Fruit fly (Drosophila melanogaster) whole organism, pupa: Measurements from ENCODE around the gene CG6283.

ENCODE experiments used
- CG10348 ChIP-seq: fragments of 200-800 bp; sonication (Bioruptor generic); IDR thresholded peaks from 2 replicates; pipeline ENCODE4 v1.3.6; 2022; ENCODE audit warnings: missing biosample characterization, missing genetic modification characterization
- CG12605 ChIP-seq: fragments of 200-800 bp; sonication (Bioruptor generic); IDR thresholded peaks from 2 replicates; pipeline ENCODE4 v1.3.6; 2022; ENCODE audit warnings: missing biosample characterization, missing genetic modification characterization
- CG13204 ChIP-seq: fragments of 200-800 bp; sonication (Bioruptor generic); optimal IDR thresholded peaks from 2 replicates; lab custom pipeline; 2018; ENCODE audit warnings: missing biosample characterization, mild to moderate bottlenecking, missing genetic modification characterization, moderate library complexity
- CG14655 ChIP-seq: fragments of 200-800 bp; sonication (Bioruptor generic); optimal IDR thresholded peaks from 3 replicates; lab custom pipeline; 2017; ENCODE audit warnings: mild to moderate bottlenecking, missing biosample characterization, missing genetic modification reagents, missing genetic modification characterization
- CG15710 ChIP-seq: fragments of 200-800 bp; sonication (Bioruptor generic); optimal IDR thresholded peaks from 2 replicates; lab custom pipeline; 2018; ENCODE audit warnings: missing biosample characterization, mild to moderate bottlenecking, missing genetic modification characterization, moderate library complexity
- CG17806 ChIP-seq: fragments of 200-800 bp; sonication (Bioruptor generic); optimal IDR thresholded peaks from 2 replicates; lab custom pipeline; 2018; ENCODE audit warnings: missing biosample characterization, mild to moderate bottlenecking, missing genetic modification characterization, moderate library complexity
- CG32121 ChIP-seq: fragments of 200-800 bp; sonication (Bioruptor generic); IDR thresholded peaks from 2 replicates; pipeline ENCODE4 v1.3.6; 2022; ENCODE audit warnings: missing biosample characterization, missing genetic modification characterization
- CG34367 ChIP-seq: fragments of 200-800 bp; sonication (Bioruptor generic); optimal IDR thresholded peaks from 2 replicates; lab custom pipeline; 2018; ENCODE audit warnings: missing biosample characterization, mild to moderate bottlenecking, missing genetic modification characterization
- CG4496 ChIP-seq: fragments of 200-800 bp; sonication (Bioruptor generic); IDR thresholded peaks from 3 replicates; pipeline ENCODE4 v1.3.6; 2022; ENCODE audit warnings: missing biosample characterization, missing genetic modification characterization
- CG8159 ChIP-seq: fragments of 200-800 bp; sonication (Bioruptor generic); optimal IDR thresholded peaks from 3 replicates; lab custom pipeline; 2018; ENCODE audit warnings: missing biosample characterization, mild to moderate bottlenecking, missing genetic modification characterization, moderate library complexity
- CG8301 ChIP-seq: fragments of 200-800 bp; sonication (Bioruptor generic); optimal IDR thresholded peaks from 2 replicates; lab custom pipeline; 2018; ENCODE audit warnings: missing biosample characterization, mild to moderate bottlenecking, missing genetic modification characterization
- CG9948 ChIP-seq: fragments of 200-800 bp; sonication (Bioruptor generic); optimal IDR thresholded peaks from 2 replicates; lab custom pipeline; 2018; ENCODE audit warnings: missing biosample characterization, mild to moderate bottlenecking, missing genetic modification characterization, moderate library complexity
- D1 ChIP-seq: fragments of 200-800 bp; sonication (Bioruptor generic); optimal IDR thresholded peaks from 2 replicates; lab custom pipeline; 2018; ENCODE audit warnings: missing biosample characterization, mild to moderate bottlenecking, missing genetic modification characterization, moderate library complexity
- EcR ChIP-seq: fragments of 200-800 bp; sonication (Bioruptor generic); optimal IDR thresholded peaks from 3 replicates; lab custom pipeline; 2019; ENCODE audit warnings: missing biosample characterization, missing genetic modification characterization, mild to moderate bottlenecking, moderate library complexity, missing genetic modification reagents
- Ets98B ChIP-seq: fragments of 200-800 bp; sonication (Bioruptor generic); IDR thresholded peaks from 2 replicates; pipeline ENCODE4 v1.3.6; 2022; ENCODE audit warnings: missing biosample characterization, missing genetic modification characterization
- Pif1A ChIP-seq: fragments of 200-800 bp; sonication (Bioruptor generic); optimal IDR thresholded peaks from 3 replicates; lab custom pipeline; 2016; ENCODE audit warnings: missing biosample characterization, missing genetic modification characterization
- Pif1B ChIP-seq: fragments of 200-800 bp; sonication (Bioruptor generic); optimal IDR thresholded peaks from 3 replicates; lab custom pipeline; 2016; ENCODE audit warnings: missing biosample characterization, missing genetic modification characterization
- Snoo ChIP-seq: fragments of 200-800 bp; sonication (Bioruptor generic); optimal IDR thresholded peaks from 3 replicates; lab custom pipeline; 2017; ENCODE audit warnings: missing biosample characterization, mild to moderate bottlenecking, missing genetic modification characterization, inconsistent platforms
- fd96Ca ChIP-seq: fragments of 200-800 bp; sonication (Bioruptor generic); IDR thresholded peaks from 3 replicates; pipeline ENCODE4 v1.3.6; 2022; ENCODE audit warnings: missing biosample characterization, missing genetic modification characterization
- gl ChIP-seq: fragments of 200-800 bp; sonication (Bioruptor generic); optimal IDR thresholded peaks from 2 replicates; lab custom pipeline; 2018; ENCODE audit warnings: missing biosample characterization, mild to moderate bottlenecking, missing genetic modification characterization
- rn ChIP-seq: fragments of 200-800 bp; sonication (Bioruptor generic); IDR thresholded peaks from 2 replicates; pipeline ENCODE4 v1.3.6; 2022; ENCODE audit warnings: missing biosample characterization, missing genetic modification characterization

Gene CG6283

dm6 chr3R:27026009-27026408, 4.8 kb upstream of the CG6283 start, which contains the start of gene CG6271:
Gene CG6271, minus strand, starts transcription at chr3R:27026109.
- TF ChIP-seq Pif1B (GFP tag; lab: Kevin White, UChicago) (no peak), CG32121 (GFP tag; lab: Robert Waterston, UW) (no peak), CG14655 (no peak), CG4496 (GFP tag; lab: Robert Waterston, UW) (no peak), D1 (tag; lab: Kevin White, UChicago) (no peak), EcR (no peak), Ets98B (GFP tag; lab: Robert Waterston, UW) (no peak), Snoo (tag; lab: Kevin White, UChicago) (no peak), CG13204 (GFP tag; lab: Kevin White, UChicago) (no peak), CG15710 (tag; lab: Kevin White, UChicago) (no peak), CG10348 (no peak), rn (GFP tag; lab: Robert Waterston, UW) (no peak), gl (tag; lab: Kevin White, UChicago) (no peak), CG8159 (no peak), CG9948 (no peak)
- TF ChIP-seq, all 21 proteins: peak for 0

- no peak for TF ChIP-seq CG4496 (GFP tag; lab: Robert Waterston, UW)
These were observed 1.9 kb upstream of the CG6283 start, which contains the start of gene CG6277 for dm6 chr3R:27023117-27023516. Gene CG6277, minus strand, starts transcription at chr3R:27023217.

- TF ChIP-seq CG10348, result no peak
- no peak for TF ChIP-seq fd96Ca (GFP tag; lab: Robert Waterston, UW)
- no peak for TF ChIP-seq CG32121 (GFP tag; lab: Robert Waterston, UW)
- no peak for TF ChIP-seq EcR
- TF ChIP-seq CG14655, result no peak
- no peak for TF ChIP-seq D1 (tag; lab: Kevin White, UChicago)
- TF ChIP-seq Pif1A (GFP tag; lab: Kevin White, UChicago), result no peak
- TF ChIP-seq CG13204 (GFP tag; lab: Kevin White, UChicago), result no peak
- no peak for TF ChIP-seq rn (GFP tag; lab: Robert Waterston, UW)
- TF ChIP-seq Snoo (tag; lab: Kevin White, UChicago), result no peak
- TF ChIP-seq CG4496 (GFP tag; lab: Robert Waterston, UW), result no peak
- TF ChIP-seq CG9948, result no peak
- no peak for TF ChIP-seq CG12605 (GFP tag; lab: Robert Waterston, UW)
- no peak for TF ChIP-seq CG8301
- TF ChIP-seq CG8159, result no peak
- TF ChIP-seq, all 21 proteins: peak for 0
These were observed 1.4 kb downstream of the CG6283 start, which contains the start of gene CG17191 for dm6 chr3R:27019701-27020172. Gene CG17191, minus strand, starts transcription at chr3R:27019751.

- TF ChIP-seq rn (GFP tag; lab: Robert Waterston, UW) (no peak), CG9948 (no peak), Pif1A (GFP tag; lab: Kevin White, UChicago) (no peak), CG12605 (GFP tag; lab: Robert Waterston, UW) (no peak), CG34367 (tag; lab: Kevin White, UChicago) (no peak), CG8301 (no peak), gl (tag; lab: Kevin White, UChicago) (no peak), CG8159 (no peak), fd96Ca (GFP tag; lab: Robert Waterston, UW) (no peak), EcR (no peak), CG10348 (no peak)
- TF ChIP-seq, all 21 proteins: peak for 0
These were observed 3.0 kb downstream of the CG6283 start, which contains the start of gene CG17192 for dm6 chr3R:27018187-27018586. Gene CG17192, minus strand, starts transcription at chr3R:27018287.

- no peak for TF ChIP-seq Pif1A (GFP tag; lab: Kevin White, UChicago)
- no peak for TF ChIP-seq fd96Ca (GFP tag; lab: Robert Waterston, UW)
- TF ChIP-seq gl (tag; lab: Kevin White, UChicago), result no peak
- TF ChIP-seq CG34367 (tag; lab: Kevin White, UChicago), result no peak
- TF ChIP-seq CG10348, result no peak
- no peak for TF ChIP-seq CG9948
- TF ChIP-seq CG13204 (GFP tag; lab: Kevin White, UChicago), result no peak
- no peak for TF ChIP-seq CG32121 (GFP tag; lab: Robert Waterston, UW)
- TF ChIP-seq CG14655, result no peak
- TF ChIP-seq CG17806, result no peak
- no peak for TF ChIP-seq CG12605 (GFP tag; lab: Robert Waterston, UW)
- TF ChIP-seq CG15710 (tag; lab: Kevin White, UChicago), result no peak
- no peak for TF ChIP-seq EcR
- TF ChIP-seq Snoo (tag; lab: Kevin White, UChicago), result no peak
- TF ChIP-seq Ets98B (GFP tag; lab: Robert Waterston, UW), result no peak
- no peak for TF ChIP-seq CG8159
- TF ChIP-seq CG4496 (GFP tag; lab: Robert Waterston, UW), result no peak
- TF ChIP-seq D1 (tag; lab: Kevin White, UChicago), result no peak
- no peak for TF ChIP-seq rn (GFP tag; lab: Robert Waterston, UW)
- TF ChIP-seq CG8301, result no peak
These were observed 14.2 kb downstream of the CG6283 start, which contains the start of gene CG6295 for dm6 chr3R:27007022-27007421. Gene CG6295, minus strand, starts transcription at chr3R:27007055.

- TF ChIP-seq CG13204 (GFP tag; lab: Kevin White, UChicago), result no peak
- TF ChIP-seq CG8159, result no peak
- TF ChIP-seq CG8301, result no peak
- no peak for TF ChIP-seq CG10348
- TF ChIP-seq fd96Ca (GFP tag; lab: Robert Waterston, UW), result no peak
- no peak for TF ChIP-seq D1 (tag; lab: Kevin White, UChicago)
- TF ChIP-seq rn (GFP tag; lab: Robert Waterston, UW), result no peak
- TF ChIP-seq Pif1A (GFP tag; lab: Kevin White, UChicago), result no peak
- TF ChIP-seq Pif1B (GFP tag; lab: Kevin White, UChicago), result no peak
- TF ChIP-seq CG4496 (GFP tag; lab: Robert Waterston, UW), result no peak
- no peak for TF ChIP-seq CG15710 (tag; lab: Kevin White, UChicago)
- no peak for TF ChIP-seq CG14655
- TF ChIP-seq Snoo (tag; lab: Kevin White, UChicago), result no peak
- no peak for TF ChIP-seq Ets98B (GFP tag; lab: Robert Waterston, UW)
- no peak for TF ChIP-seq CG9948
- no peak for TF ChIP-seq CG32121 (GFP tag; lab: Robert Waterston, UW)
- TF ChIP-seq CG34367 (tag; lab: Kevin White, UChicago), result no peak
- TF ChIP-seq gl (tag; lab: Kevin White, UChicago), result no peak
- TF ChIP-seq EcR, result no peak
- no peak for TF ChIP-seq CG17806
These were observed 15.8 kb downstream of the CG6283 start, which contains the start of gene CG6296 for dm6 chr3R:27005338-27005737. Gene CG6296, minus strand, starts transcription at chr3R:27005469.
